Worm (Caenorhabditis elegans): ENCODE data around the gene nhr-228.

nhr-228 gene

ce11 chrV:2281499-2281898 lies at the start of gene nhr-228:
Gene nhr-228 (plus strand): TSS chrV:2281759.
- TF ChIP-seq gmeb-1 (tag; optimal IDR thresholded peaks at IDR 0.05), result peak; percentile 13
- TF ChIP-seq ztf-4 (tag; optimal IDR thresholded peaks at IDR 0.05), result no peak
- peak in 1 of 2 experiments; percentile 54 for TF ChIP-seq lsy-2 (tag; optimal IDR thresholded peaks at IDR 0.05)
- TF ChIP-seq fos-1 (tag; optimal IDR thresholded peaks at IDR 0.05), result peak; percentile 74
- no peak for TF ChIP-seq nhr-11 (tag; optimal IDR thresholded peaks at IDR 0.05)
- no peak for TF ChIP-seq aly-2 (tag; optimal IDR thresholded peaks at IDR 0.05)
- TF ChIP-seq sma-9 (GFP tag; optimal IDR thresholded peaks at IDR 0.05), result peak; percentile 45
- TF ChIP-seq sma-9 (tag; optimal IDR thresholded peaks at IDR 0.05), result no peak
- peak; percentile 29 for TF ChIP-seq unc-55 (GFP tag; optimal IDR thresholded peaks at IDR 0.05)
- peak; percentile 15 for TF ChIP-seq F13H6.1 (tag; optimal IDR thresholded peaks at IDR 0.05)
- no peak for TF ChIP-seq nhr-12 (tag; optimal IDR thresholded peaks at IDR 0.05)
- TF ChIP-seq nhr-77 (tag; optimal IDR thresholded peaks at IDR 0.05), result no peak
- no peak for TF ChIP-seq snpc-4 (tag; optimal IDR thresholded peaks at IDR 0.05)
- TF ChIP-seq skn-1 (tag; optimal IDR thresholded peaks at IDR 0.05), result peak; percentile 77
- no peak for TF ChIP-seq R02D3.7 (tag; optimal IDR thresholded peaks at IDR 0.05)
- no peak for TF ChIP-seq lin-39 (tag; optimal IDR thresholded peaks at IDR 0.05)
- peak; percentile 15 for TF ChIP-seq nhr-25 (tag; optimal IDR thresholded peaks at IDR 0.05)
- TF ChIP-seq crh-2 (tag; optimal IDR thresholded peaks at IDR 0.05), result peak; percentile 17
- no peak for TF ChIP-seq mbf-1 (tag; optimal IDR thresholded peaks at IDR 0.05)
- no peak for TF ChIP-seq lin-11 (tag; optimal IDR thresholded peaks at IDR 0.05)
- peak; percentile 60 for TF ChIP-seq C34F6.9 (tag; optimal IDR thresholded peaks at IDR 0.05)
- TF ChIP-seq nhr-129 (tag; optimal IDR thresholded peaks at IDR 0.05), result peak; percentile 41
- no peak for TF ChIP-seq lin-13 (GFP tag; optimal IDR thresholded peaks at IDR 0.05)
- no peak for TF ChIP-seq ceh-82 (tag; optimal IDR thresholded peaks at IDR 0.05)
- no peak for TF ChIP-seq ztf-11 (tag; optimal IDR thresholded peaks at IDR 0.05)
- TF ChIP-seq blmp-1 (tag; optimal IDR thresholded peaks at IDR 0.05; ENCODE audit: insufficient read depth), result peak; percentile 19
- no peak for TF ChIP-seq sma-3 (GFP tag; optimal IDR thresholded peaks at IDR 0.05)
- TF ChIP-seq nhr-23 (tag; optimal IDR thresholded peaks at IDR 0.05), result no peak

DNA sequence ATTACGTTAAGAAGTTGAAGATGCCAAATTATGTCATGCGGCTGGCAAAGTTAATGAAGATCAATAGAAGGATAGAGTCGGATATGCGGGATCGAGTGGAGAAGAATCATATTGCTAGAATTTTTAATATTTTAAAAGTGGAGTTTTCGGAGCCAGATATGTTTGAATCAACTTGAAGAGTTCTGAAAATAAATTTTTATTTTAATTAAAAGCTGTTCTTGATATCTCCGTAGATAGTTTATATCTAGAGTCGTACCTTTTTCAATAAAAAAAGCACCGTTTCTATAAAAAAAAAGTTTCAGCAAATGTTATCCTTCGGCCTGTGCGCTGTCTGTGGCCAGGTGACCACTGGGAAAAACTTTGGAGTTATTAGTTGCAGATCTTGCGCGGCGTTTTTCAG lies 48.4 kb upstream of the nhr-228 start, which contains the start of gene nhr-96:
Gene nhr-96 (plus strand): TSS at position 301 of the 400 bp plus-strand sequence.
- no peak for TF ChIP-seq elt-3 (tag; optimal IDR thresholded peaks at IDR 0.05)
- no peak for TF ChIP-seq nhr-6 (tag; optimal IDR thresholded peaks at IDR 0.05)
- TF ChIP-seq fos-1 (tag; optimal IDR thresholded peaks at IDR 0.05), result no peak
- TF ChIP-seq gmeb-1 (tag; optimal IDR thresholded peaks at IDR 0.05), result no peak
- TF ChIP-seq C34F6.9 (tag; optimal IDR thresholded peaks at IDR 0.05), result no peak
- TF ChIP-seq skn-1 (tag; optimal IDR thresholded peaks at IDR 0.05), result no peak
- no peak for TF ChIP-seq lin-13 (GFP tag; optimal IDR thresholded peaks at IDR 0.05)
- TF ChIP-seq crh-2 (tag; optimal IDR thresholded peaks at IDR 0.05), result no peak
- TF ChIP-seq dmd-4 (tag; optimal IDR thresholded peaks at IDR 0.05), result no peak
- no peak for TF ChIP-seq aly-2 (tag; optimal IDR thresholded peaks at IDR 0.05)
- no peak for TF ChIP-seq F13H6.1 (tag; optimal IDR thresholded peaks at IDR 0.05)
- no peak for TF ChIP-seq Y55F3AM.14 (GFP tag; optimal IDR thresholded peaks at IDR 0.05)
- no peak for TF ChIP-seq nhr-23 (tag; optimal IDR thresholded peaks at IDR 0.05)
- TF ChIP-seq snpc-4 (tag; optimal IDR thresholded peaks at IDR 0.05), result no peak
- no peak for TF ChIP-seq elt-1 (tag; optimal IDR thresholded peaks at IDR 0.05)

DNA sequence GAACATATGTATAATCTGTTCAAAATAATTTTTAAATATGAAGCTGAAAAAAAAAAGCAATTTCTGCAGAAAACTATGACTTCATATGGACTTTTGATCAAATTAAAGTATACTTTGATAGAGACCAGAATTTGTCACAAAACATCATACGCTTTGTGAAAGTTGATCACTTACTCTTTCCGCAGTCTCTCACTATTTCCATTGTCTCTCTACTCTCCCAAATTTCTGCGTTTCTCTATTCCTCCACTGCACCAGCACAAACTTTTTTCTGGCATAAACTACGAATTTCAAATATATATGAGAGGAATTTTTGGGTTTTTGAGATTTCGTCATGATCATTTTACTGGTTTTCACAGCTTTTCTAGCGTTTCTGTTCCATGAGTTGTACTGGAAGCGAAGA lies 45.7 kb upstream of the nhr-228 start, which contains the start of gene cyp-33C4:
Gene cyp-33C4 (plus strand): TSS at position 293 of the 400 bp plus-strand sequence.
- TF ChIP-seq fos-1 (tag; optimal IDR thresholded peaks at IDR 0.05), result peak; percentile 31
- TF ChIP-seq nhr-77 (tag; optimal IDR thresholded peaks at IDR 0.05), result no peak
- TF ChIP-seq unc-55 (GFP tag; optimal IDR thresholded peaks at IDR 0.05), result peak; percentile 34
- no peak for TF ChIP-seq sem-4 (tag; optimal IDR thresholded peaks at IDR 0.05)
- peak; percentile 28 for TF ChIP-seq C34F6.9 (tag; optimal IDR thresholded peaks at IDR 0.05)
- TF ChIP-seq nhr-129 (tag; optimal IDR thresholded peaks at IDR 0.05), result peak; percentile 7
- no peak for TF ChIP-seq lsy-2 (tag; optimal IDR thresholded peaks at IDR 0.05)
- peak; percentile 32 for TF ChIP-seq sma-9 (GFP tag; optimal IDR thresholded peaks at IDR 0.05)
- TF ChIP-seq sma-9 (tag; optimal IDR thresholded peaks at IDR 0.05), result no peak
- peak; percentile 3 for TF ChIP-seq gmeb-1 (tag; optimal IDR thresholded peaks at IDR 0.05)

- no peak for TF ChIP-seq unc-39 (tag; optimal IDR thresholded peaks at IDR 0.05)
- peak; percentile 16 for TF ChIP-seq gmeb-1 (tag; optimal IDR thresholded peaks at IDR 0.05)
Observed at ce11 chrV:2238012-2238411, 43.5 kb upstream of the nhr-228 start.

DNA sequence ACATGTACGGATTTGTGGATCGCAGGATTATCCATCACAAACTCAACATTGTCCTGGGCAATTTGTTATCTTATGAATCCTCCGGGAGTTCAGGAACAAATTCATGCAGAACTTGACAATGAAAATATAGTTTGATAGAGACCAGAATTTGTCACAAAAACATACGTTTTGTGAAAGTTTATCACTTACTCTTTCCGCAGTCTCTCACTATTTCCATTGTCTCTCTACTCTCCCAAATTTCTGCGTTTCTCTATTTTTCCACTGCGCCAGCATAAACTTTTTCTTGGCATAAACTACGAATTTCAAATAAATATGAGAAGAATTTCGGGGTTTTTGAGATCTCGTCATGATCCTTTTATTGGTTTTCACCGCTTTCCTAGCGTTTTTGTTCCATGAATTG lies 38.9 kb upstream of the nhr-228 start, which contains the start of gene cyp-33C3:
Gene cyp-33C3 (plus strand): TSS at position 149 of the 400 bp plus-strand sequence.
- no peak for TF ChIP-seq mdl-1 (tag; optimal IDR thresholded peaks at IDR 0.05)
- TF ChIP-seq ZK546.5 (tag; optimal IDR thresholded peaks at IDR 0.05), result no peak
- no peak for TF ChIP-seq sma-3 (GFP tag; optimal IDR thresholded peaks at IDR 0.05)
- TF ChIP-seq unc-55 (GFP tag; optimal IDR thresholded peaks at IDR 0.05), result no peak
- TF ChIP-seq crh-2 (tag; optimal IDR thresholded peaks at IDR 0.05), result no peak
- TF ChIP-seq mbf-1 (tag; optimal IDR thresholded peaks at IDR 0.05), result no peak
- no peak for TF ChIP-seq egl-27 (tag; optimal IDR thresholded peaks at IDR 0.05)
- no peak for TF ChIP-seq lin-13 (GFP tag; optimal IDR thresholded peaks at IDR 0.05)
